Fruit fly (Drosophila melanogaster) whole organism, embryonic: Measurements from ENCODE around the gene CG5665.

Source experiments
- Atf6 ChIP-seq: fragments of 200-800 bp; sonication (Bioruptor generic); IDR thresholded peaks from 2 replicates; pipeline ENCODE4 v1.3.6; 2022; ENCODE audit warnings: missing biosample characterization, missing genetic modification characterization
- BEAF-32 ChIP-seq: fragments of 200-800 bp; sonication (Bioruptor generic); optimal IDR thresholded peaks from 3 replicates; lab custom pipeline; 2017; ENCODE audit warnings: missing biosample characterization, missing genetic modification characterization, mild to moderate bottlenecking, moderate library complexity, missing genetic modification reagents
- CG10462 ChIP-seq: fragments of 200-800 bp; sonication (Bioruptor generic); optimal IDR thresholded peaks from 2 replicates; lab custom pipeline; 2016; ENCODE audit warnings: missing biosample characterization, missing genetic modification characterization
- CG11093 ChIP-seq: fragments of 200-800 bp; sonication (Bioruptor generic); IDR thresholded peaks from 3 replicates; pipeline ENCODE4 v1.3.6; 2022; ENCODE audit warnings: missing biosample characterization, missing genetic modification characterization
- CG13287 ChIP-seq: fragments of 200-800 bp; sonication (Bioruptor generic); IDR thresholded peaks from 2 replicates; pipeline ENCODE4 v1.3.6; 2022; ENCODE audit warnings: missing biosample characterization, missing genetic modification characterization; ENCODE audit not compliant: partially characterized antibody
- CG14710 ChIP-seq: fragments of 200-800 bp; sonication (Bioruptor generic); optimal IDR thresholded peaks from 3 replicates; lab custom pipeline; 2019; ENCODE audit warnings: missing biosample characterization, mild to moderate bottlenecking, missing genetic modification characterization, moderate library complexity
- CG16815 ChIP-seq: fragments of 200-800 bp; sonication (Bioruptor generic); optimal IDR thresholded peaks from 3 replicates; lab custom pipeline; 2017; ENCODE audit warnings: missing biosample characterization, mild to moderate bottlenecking, missing genetic modification characterization
- CG17829 ChIP-seq: fragments of 200-800 bp; optimal IDR thresholded peaks from 2 replicates; lab custom pipeline; 2019; ENCODE audit warnings: missing biosample characterization, mild to moderate bottlenecking, missing genetic modification characterization, moderate library complexity
- CG18764 ChIP-seq: fragments of 200-800 bp; sonication (Bioruptor generic); optimal IDR thresholded peaks from 3 replicates; lab custom pipeline; 2016; ENCODE audit warnings: missing biosample characterization, missing genetic modification characterization
- CG2116 ChIP-seq: fragments of 200-800 bp; sonication (Bioruptor generic); optimal IDR thresholded peaks from 3 replicates; lab custom pipeline; 2018; ENCODE audit warnings: missing biosample characterization, mild to moderate bottlenecking, missing genetic modification characterization
- CG2199 ChIP-seq: fragments of 200-800 bp; sonication (Bioruptor generic); IDR thresholded peaks from 3 replicates; pipeline ENCODE4 v1.3.6; 2022; ENCODE audit warnings: missing biosample characterization, missing genetic modification characterization
- CG2889 ChIP-seq: fragments of 200-800 bp; sonication (Bioruptor generic); IDR thresholded peaks from 3 replicates; pipeline ENCODE4 v1.3.6; 2022; ENCODE audit warnings: missing biosample characterization, missing genetic modification characterization
- CG4820 ChIP-seq: fragments of 200-800 bp; sonication (Bioruptor generic); optimal IDR thresholded peaks from 3 replicates; lab custom pipeline; 2016; ENCODE audit warnings: missing biosample characterization, missing genetic modification characterization
- CG5245 ChIP-seq: fragments of 200-800 bp; sonication (Bioruptor generic); optimal IDR thresholded peaks from 3 replicates; lab custom pipeline; 2016; ENCODE audit warnings: missing biosample characterization, missing genetic modification characterization
- CG5953 ChIP-seq: fragments of 200-800 bp; sonication (Bioruptor generic); IDR thresholded peaks from 2 replicates; pipeline ENCODE4 v1.3.6; 2022; ENCODE audit warnings: missing biosample characterization, missing genetic modification characterization
- CG7372 ChIP-seq: fragments of 200-800 bp; sonication (Bioruptor generic); IDR thresholded peaks from 2 replicates; pipeline ENCODE4 v1.3.6; 2022; ENCODE audit warnings: missing biosample characterization, missing genetic modification characterization
- CG9797 ChIP-seq: fragments of 200-800 bp; sonication (Bioruptor generic); optimal IDR thresholded peaks from 3 replicates; lab custom pipeline; 2018; ENCODE audit warnings: missing biosample characterization, mild to moderate bottlenecking, missing genetic modification characterization
- Dip2 ChIP-seq: fragments of 200-800 bp; sonication (Bioruptor generic); IDR thresholded peaks from 2 replicates; pipeline ENCODE4 v1.3.6; 2022; ENCODE audit warnings: missing biosample characterization, missing genetic modification characterization
- Dp ChIP-seq: fragments of 200-800 bp; sonication (Bioruptor generic); optimal IDR thresholded peaks from 2 replicates; lab custom pipeline; 2018; ENCODE audit warnings: missing biosample characterization, mild to moderate bottlenecking, missing genetic modification characterization, moderate library complexity
- Dref ChIP-seq: fragments of 200-800 bp; sonication (Bioruptor generic); IDR thresholded peaks from 2 replicates; pipeline ENCODE4 v1.3.6; 2022; ENCODE audit warnings: missing biosample characterization, missing genetic modification characterization
- Ets65A ChIP-seq: fragments of 200-800 bp; sonication (Bioruptor generic); peaks from one replicate; lab custom pipeline; 2016; ENCODE audit warnings: missing biosample characterization, missing genetic modification characterization
- HLH3B ChIP-seq: fragments of 200-800 bp; sonication (Bioruptor generic); IDR thresholded peaks from 2 replicates; pipeline ENCODE4 v1.3.6; 2022; ENCODE audit warnings: missing biosample characterization, missing genetic modification characterization
- HmgZ ChIP-seq: fragments of 200-800 bp; sonication (Bioruptor generic); optimal IDR thresholded peaks from 2 replicates; lab custom pipeline; 2018; ENCODE audit warnings: missing biosample characterization, mild to moderate bottlenecking, missing genetic modification characterization
- Med ChIP-seq: fragments of 200-800 bp; sonication (Bioruptor generic); peaks from one replicate; lab custom pipeline; 2016; ENCODE audit warnings: missing biosample characterization, missing genetic modification characterization, mild to moderate bottlenecking, inconsistent platforms, moderate library complexity
- Neu2 ChIP-seq: fragments of 200-800 bp; sonication (Bioruptor generic); optimal IDR thresholded peaks from 3 replicates; lab custom pipeline; 2016; ENCODE audit warnings: missing biosample characterization, missing genetic modification characterization, borderline replicate concordance
- Nf-YB ChIP-seq: fragments of 200-800 bp; sonication (Bioruptor generic); optimal IDR thresholded peaks from 3 replicates; lab custom pipeline; 2019; ENCODE audit warnings: missing biosample characterization, mild to moderate bottlenecking, missing genetic modification characterization, moderate library complexity
- Ssrp ChIP-seq: fragments of 200-800 bp; sonication (Bioruptor generic); optimal IDR thresholded peaks from 2 replicates; lab custom pipeline; 2018; ENCODE audit warnings: missing biosample characterization, mild to moderate bottlenecking, missing genetic modification characterization, moderate library complexity
- bbx ChIP-seq: fragments of 200-800 bp; sonication (Bioruptor generic); IDR thresholded peaks from 2 replicates; pipeline ENCODE4 v1.3.6; 2022; ENCODE audit warnings: missing biosample characterization, missing genetic modification characterization; ENCODE audit not compliant: partially characterized antibody
- crol ChIP-seq: fragments of 200-800 bp; sonication (Bioruptor generic); IDR thresholded peaks from 2 replicates; pipeline ENCODE4 v1.3.6; 2022; ENCODE audit warnings: missing biosample characterization, missing genetic modification characterization
- crp ChIP-seq, 2 experiments: fragments of 200-800 bp; sonication (Bioruptor generic); optimal IDR thresholded peaks; 2 replicates in 1 of 2; 3 replicates in 1 of 2; lab custom pipeline; 2017; ENCODE audit warnings: missing biosample characterization in 2 of 2, missing genetic modification characterization in 2 of 2, mild to moderate bottlenecking in 1 of 2, moderate library complexity in 1 of 2
- dimm ChIP-seq: fragments of 200-800 bp; sonication (Bioruptor generic); IDR thresholded peaks from 2 replicates; pipeline ENCODE4 v1.3.6; 2022; ENCODE audit warnings: missing biosample characterization, missing genetic modification characterization
- dmrt11E ChIP-seq: fragments of 200-800 bp; sonication (Bioruptor generic); optimal IDR thresholded peaks from 3 replicates; lab custom pipeline; 2018; ENCODE audit warnings: missing biosample characterization, mild to moderate bottlenecking, missing genetic modification characterization, moderate library complexity
- ems ChIP-seq: fragments of 200-800 bp; sonication (Bioruptor generic); optimal IDR thresholded peaks from 3 replicates; lab custom pipeline; 2016; ENCODE audit warnings: missing biosample characterization, missing genetic modification characterization
- en ChIP-seq: fragments of 200-800 bp; sonication (Bioruptor generic); optimal IDR thresholded peaks from 2 replicates; lab custom pipeline; 2016; ENCODE audit warnings: missing biosample characterization, missing genetic modification characterization
- exex ChIP-seq: fragments of 200-800 bp; sonication (Bioruptor generic); optimal IDR thresholded peaks from 4 replicates; lab custom pipeline; 2018; ENCODE audit warnings: missing biosample characterization, mild to moderate bottlenecking, missing genetic modification characterization, moderate library complexity
- ham ChIP-seq: fragments of 200-800 bp; sonication (Bioruptor generic); IDR thresholded peaks from 2 replicates; pipeline ENCODE4 v1.3.6; 2022; ENCODE audit warnings: missing biosample characterization, missing genetic modification characterization
- hbn ChIP-seq: fragments of 200-800 bp; sonication (Bioruptor generic); IDR thresholded peaks from 2 replicates; pipeline ENCODE4 v1.3.6; 2022; ENCODE audit warnings: missing biosample characterization, missing genetic modification characterization; ENCODE audit not compliant: partially characterized antibody
- inv ChIP-seq: fragments of 200-800 bp; sonication (Bioruptor generic); IDR thresholded peaks from 2 replicates; pipeline ENCODE4 v1.3.6; 2022; ENCODE audit warnings: missing biosample characterization, missing genetic modification characterization; ENCODE audit not compliant: partially characterized antibody
- mld ChIP-seq: fragments of 200-800 bp; sonication (Bioruptor generic); IDR thresholded peaks from 3 replicates; pipeline ENCODE4 v1.3.6; 2022; ENCODE audit warnings: missing biosample characterization, missing genetic modification characterization; ENCODE audit not compliant: partially characterized antibody
- nerfin-2 ChIP-seq: fragments of 200-800 bp; sonication (Bioruptor generic); IDR thresholded peaks from 2 replicates; pipeline ENCODE4 v1.3.6; 2022; ENCODE audit warnings: missing biosample characterization, missing genetic modification characterization; ENCODE audit not compliant: partially characterized antibody
- pzg ChIP-seq: fragments of 200-800 bp; sonication (Bioruptor generic); optimal IDR thresholded peaks from 3 replicates; lab custom pipeline; 2018; ENCODE audit warnings: missing biosample characterization, mild to moderate bottlenecking, missing genetic modification characterization, moderate library complexity
- row ChIP-seq: fragments of 200-800 bp; sonication (Bioruptor generic); IDR thresholded peaks from 3 replicates; pipeline ENCODE4 v1.3.6; 2022; ENCODE audit warnings: missing biosample characterization, missing genetic modification characterization
- sens ChIP-seq: fragments of 200-800 bp; sonication (Bioruptor generic); peaks from one replicate; lab custom pipeline; 2016; ENCODE audit warnings: missing biosample characterization, missing genetic modification characterization
- so ChIP-seq: fragments of 200-800 bp; sonication (Bioruptor generic); IDR thresholded peaks from 3 replicates; pipeline ENCODE4 v1.3.6; 2022; ENCODE audit warnings: missing biosample characterization, missing genetic modification characterization
- tna ChIP-seq: fragments of 200-800 bp; sonication (Bioruptor generic); IDR thresholded peaks from 2 replicates; pipeline ENCODE4 v1.3.6; 2022; ENCODE audit warnings: missing biosample characterization, missing genetic modification characterization; ENCODE audit not compliant: partially characterized antibody
- unc-4 ChIP-seq: fragments of 200-800 bp; sonication (Bioruptor generic); IDR thresholded peaks from 2 replicates; pipeline ENCODE4 v1.3.6; 2022; ENCODE audit warnings: missing biosample characterization, missing genetic modification characterization; ENCODE audit not compliant: partially characterized antibody
- zen2 ChIP-seq: fragments of 200-800 bp; sonication (Bioruptor generic); IDR thresholded peaks from 3 replicates; pipeline ENCODE4 v1.3.6; 2022; ENCODE audit warnings: missing biosample characterization, missing genetic modification characterization; ENCODE audit not compliant: partially characterized antibody

Gene CG5665

dm6 chr3L:20354363-20354762 lies 3.9 kb upstream of the CG5665 start (continued):
- TF ChIP-seq CG4820, result no peak
- TF ChIP-seq CG16815 (GFP tag; lab: Kevin White, UChicago), result no peak
- no peak for TF ChIP-seq en (GFP tag; lab: Kevin White, UChicago)
- TF ChIP-seq CG10462, result no peak
- TF ChIP-seq CG2116 (GFP tag; lab: Kevin White, UChicago), result no peak
- no peak for TF ChIP-seq Atf6 (GFP tag; lab: Robert Waterston, UW)
- no peak for TF ChIP-seq crol (GFP tag; lab: Robert Waterston, UW)
- no peak for TF ChIP-seq CG14710
- TF ChIP-seq exex (tag; lab: Kevin White, UChicago), result peak; percentile 85
- peak; percentile 47 for TF ChIP-seq Ets65A (GFP tag; lab: Kevin White, UChicago)
- no peak for TF ChIP-seq HLH3B
- no peak for TF ChIP-seq dimm
- TF ChIP-seq sens (GFP tag; lab: Kevin White, UChicago), result peak; percentile 55
- no peak for TF ChIP-seq ems

DNA sequence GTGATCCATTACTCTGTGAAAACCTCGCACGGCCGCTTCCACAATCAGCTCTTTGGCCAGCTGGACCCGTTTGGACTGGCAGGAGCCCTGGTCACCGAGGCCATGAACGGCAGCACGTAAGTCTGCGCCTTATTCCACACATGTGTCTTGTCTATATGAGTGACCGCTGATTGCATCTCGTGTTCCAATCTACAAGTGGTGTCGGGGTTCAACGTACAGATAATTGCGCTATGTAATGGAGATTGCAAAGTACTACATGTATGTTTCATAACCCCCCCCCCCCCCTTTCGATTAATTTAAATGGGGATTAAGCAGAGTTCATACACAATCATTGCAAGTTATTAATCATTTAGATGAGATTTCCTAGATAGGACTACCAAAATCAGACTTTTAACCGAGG lies 3.4 kb upstream of the CG5665 start:
- TF ChIP-seq CG18764 (GFP tag; lab: Kevin White, UChicago) (no peak), CG5953 (GFP tag; lab: Robert Waterston, UW) (peak; percentile 26; the same call in 1 of the 2 replicates)
- TF ChIP-seq, all 482 proteins: peak for 1

- TF ChIP-seq CG11093 (GFP tag; lab: Robert Waterston, UW) (no peak), zen2 (peak; percentile 54; the same call in 2 of the 3 replicates), Med (peak; percentile 56), mld (no peak; the same call in 2 of the 3 replicates), crp (GFP tag; optimal IDR thresholded peaks at IDR 0.05; lab: Kevin White, UChicago) (peak in 1 of 2 experiments; percentile 60), CG17829 (tag; lab: Kevin White, UChicago) (peak; percentile 3), ham (no peak), Neu2 (GFP tag; lab: Kevin White, UChicago) (no peak), unc-4 (GFP tag; lab: Robert Waterston, UW) (peak; percentile 74), CG7372 (GFP tag; lab: Robert Waterston, UW) (no peak), Nf-YB (GFP tag; lab: Kevin White, UChicago) (no peak), nerfin-2 (GFP tag; lab: Robert Waterston, UW) (0 out of 2 replicates have a peak, but pooled peaks have one; percentile 26), BEAF-32 (GFP tag; lab: Kevin White, UChicago) (peak; percentile 80), so (GFP tag; lab: Robert Waterston, UW) (0 out of 3 replicates have a peak, but pooled peaks have one; percentile 13), CG5245 (no peak), bbx (GFP tag; lab: Robert Waterston, UW) (peak; percentile 75), Dp (GFP tag; lab: Kevin White, UChicago) (peak; percentile 84), CG13287 (GFP tag; lab: Robert Waterston, UW) (peak; percentile 87), dmrt11E (tag; lab: Kevin White, UChicago) (no peak), Dip2 (no peak), Dref (GFP tag; lab: Robert Waterston, UW) (peak; percentile 70), row (GFP tag; lab: Robert Waterston, UW) (peak; percentile 14; the same call in 1 of the 3 replicates), inv (GFP tag; lab: Robert Waterston, UW) (peak; percentile 39; the same call in 1 of the 2 replicates), hbn (GFP tag; lab: Robert Waterston, UW) (peak; percentile 65; the same call in 1 of the 2 replicates), CG2889 (no peak), CG2116 (GFP tag; lab: Kevin White, UChicago) (peak; percentile 2), pzg (GFP tag; lab: Kevin White, UChicago) (peak; percentile 78), Ssrp (tag; lab: Kevin White, UChicago) (no peak), HmgZ (peak; percentile 24), CG10462 (peak; percentile 8), tna (GFP tag; lab: Robert Waterston, UW) (peak; percentile 55; the same call in 1 of the 2 replicates), CG2199 (GFP tag; lab: Robert Waterston, UW) (no peak), CG9797 (GFP tag; lab: Kevin White, UChicago) (peak; percentile 84)
Observed at dm6 chr3L:20356613-20357012, 1.7 kb upstream of the CG5665 start, which contains the start of gene kin17. kin17 (plus strand) TSS chr3L:20356807.
